Worm (Caenorhabditis elegans): Measurements from ENCODE around the gene lgc-41.

DNA sequence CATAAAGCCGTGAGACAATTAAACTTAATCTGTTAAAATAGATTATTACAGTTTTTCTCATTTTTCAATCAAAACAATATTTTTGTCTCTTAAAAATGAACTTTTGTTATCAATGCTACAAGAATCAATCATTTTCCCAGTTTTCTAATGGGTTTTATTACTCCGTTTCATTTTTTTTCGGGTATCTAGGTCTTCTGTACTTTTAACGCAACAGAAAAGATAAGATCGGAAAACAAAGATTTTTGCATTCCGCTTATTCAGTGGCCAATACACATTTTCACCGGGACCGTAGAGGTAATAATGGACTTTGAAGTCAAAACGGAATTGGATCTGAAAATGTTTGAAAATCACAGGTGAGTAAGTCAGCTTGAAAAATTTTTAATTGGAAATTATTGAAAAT, 34.7 kb downstream of the lgc-41 start, which contains the start of gene C33D3.4:
- no peak for TF ChIP-seq gei-8 (GFP tag; optimal IDR thresholded peaks at IDR 0.05)
- TF ChIP-seq lsy-2 (tag; optimal IDR thresholded peaks at IDR 0.05): no peak
- no peak for TF ChIP-seq ceh-82 (tag; optimal IDR thresholded peaks at IDR 0.05)
- no peak for TF ChIP-seq pha-4 (GFP tag; IDR thresholded peaks at IDR 0.05)
- no peak for TF ChIP-seq pha-4 (tag; optimal IDR thresholded peaks at IDR 0.05)
- no peak for TF ChIP-seq unc-62 (GFP tag; optimal IDR thresholded peaks at IDR 0.05 in 1 of 2)
- TF ChIP-seq unc-62 (tag; optimal IDR thresholded peaks at IDR 0.05): no peak
- TF ChIP-seq mep-1 (tag; optimal IDR thresholded peaks at IDR 0.05): no peak
- no peak for TF ChIP-seq lin-39 (tag; optimal IDR thresholded peaks at IDR 0.05)
- no peak for TF ChIP-seq ceh-32 (tag; optimal IDR thresholded peaks at IDR 0.05; ENCODE audit: poor library complexity)
- TF ChIP-seq jun-1 (tag; optimal IDR thresholded peaks at IDR 0.05): no peak
- no peak for TF ChIP-seq ceh-44 (GFP tag; IDR thresholded peaks at IDR 0.05)
- no peak for TF ChIP-seq R02D3.7 (tag; optimal IDR thresholded peaks at IDR 0.05)
- TF ChIP-seq nhr-25 (tag; optimal IDR thresholded peaks at IDR 0.05; ENCODE audit: borderline replicate concordance, insufficient read depth): no peak
